Worm (Caenorhabditis elegans): ENCODE results near the gene C34E11.2.

C34E11.2 gene

ce11 chrX:11837378-11837777 lies 22.8 kb upstream of the C34E11.2 start, which contains the start of gene taf-7.1:
TSS of gene taf-7.1 (minus strand) at chrX:11837478.
- TF ChIP-seq mep-1 (tag; optimal IDR thresholded peaks at IDR 0.05) = no peak
- no peak for TF ChIP-seq mls-2 (tag; optimal IDR thresholded peaks at IDR 0.05)
- no peak for TF ChIP-seq ham-2 (GFP tag; optimal IDR thresholded peaks at IDR 0.05)
- no peak for TF ChIP-seq ces-1 (GFP tag; optimal IDR thresholded peaks at IDR 0.05)
- TF ChIP-seq zip-8 (tag; optimal IDR thresholded peaks at IDR 0.05) = no peak
- no peak for TF ChIP-seq nhr-2 (tag; optimal IDR thresholded peaks at IDR 0.05)
- TF ChIP-seq nhr-76 (tag; optimal IDR thresholded peaks at IDR 0.05) = no peak
- no peak for TF ChIP-seq nhr-237 (tag; optimal IDR thresholded peaks at IDR 0.05)
- TF ChIP-seq elt-3 (tag; optimal IDR thresholded peaks at IDR 0.05) = no peak

ce11 chrX:11828661-11829060 lies 14.1 kb upstream of the C34E11.2 start:
- TF ChIP-seq nhr-28 (tag; optimal IDR thresholded peaks at IDR 0.05) = no peak
- no peak for TF ChIP-seq lin-13 (tag; optimal IDR thresholded peaks at IDR 0.05)
- no peak for TF ChIP-seq bed-3 (GFP tag; optimal IDR thresholded peaks at IDR 0.05)
- no peak for TF ChIP-seq lsy-2 (tag; optimal IDR thresholded peaks at IDR 0.05)
- TF ChIP-seq unc-39 (tag; optimal IDR thresholded peaks at IDR 0.05) = no peak
- no peak for TF ChIP-seq sptf-1 (tag; optimal IDR thresholded peaks at IDR 0.05)
- no peak for TF ChIP-seq M03D4.4 (tag; optimal IDR thresholded peaks at IDR 0.05)
- TF ChIP-seq nhr-12 (tag; optimal IDR thresholded peaks at IDR 0.05) = no peak
- no peak for TF ChIP-seq hlh-1 (tag; optimal IDR thresholded peaks at IDR 0.05)
- TF ChIP-seq ces-1 (GFP tag; optimal IDR thresholded peaks at IDR 0.05) = no peak
- TF ChIP-seq elt-3 (tag; optimal IDR thresholded peaks at IDR 0.05) = no peak
- TF ChIP-seq unc-120 (tag; optimal IDR thresholded peaks at IDR 0.05; ENCODE audit: poor library complexity, severe bottlenecking) = no peak
- TF ChIP-seq ceh-39 (tag; optimal IDR thresholded peaks at IDR 0.05) = no peak
- TF ChIP-seq drap-1 (GFP tag; optimal IDR thresholded peaks at IDR 0.05) = no peak
- TF ChIP-seq elt-1 (tag; optimal IDR thresholded peaks at IDR 0.05; ENCODE audit: borderline replicate concordance, insufficient read depth) = no peak
- TF ChIP-seq nhr-2 (tag; optimal IDR thresholded peaks at IDR 0.05) = no peak
- TF ChIP-seq mls-2 (tag; optimal IDR thresholded peaks at IDR 0.05) = no peak
- TF ChIP-seq nhr-237 (tag; optimal IDR thresholded peaks at IDR 0.05) = no peak
- no peak for TF ChIP-seq cnd-1 (tag; optimal IDR thresholded peaks at IDR 0.05)
- no peak for TF ChIP-seq ztf-11 (tag; optimal IDR thresholded peaks at IDR 0.05)

DNA sequence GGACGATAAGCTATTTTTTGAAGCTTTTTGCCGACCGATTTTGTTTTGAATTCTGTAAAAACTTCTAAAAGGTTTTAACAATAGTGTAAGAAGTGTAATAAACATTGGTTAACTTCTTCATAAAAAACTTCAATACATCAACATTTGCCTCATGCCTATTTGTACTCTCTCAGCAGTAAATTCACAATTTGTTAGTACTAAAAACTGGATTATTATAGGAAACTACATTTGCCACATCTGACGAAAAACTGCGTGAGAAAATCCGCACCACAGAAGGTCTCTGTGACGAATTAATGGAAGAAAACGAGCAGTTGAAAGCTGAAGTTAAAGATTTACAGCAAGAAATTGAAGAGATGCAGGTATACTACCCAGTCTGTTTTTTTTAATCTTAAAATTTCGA lies 13.0 kb upstream of the C34E11.2 start:
- TF ChIP-seq lsy-2 (tag; optimal IDR thresholded peaks at IDR 0.05) (no peak), bed-3 (GFP tag; optimal IDR thresholded peaks at IDR 0.05) (no peak), unc-62 (GFP tag; optimal IDR thresholded peaks at IDR 0.05) (no peak), lin-32 (GFP tag; optimal IDR thresholded peaks at IDR 0.05) (no peak), drap-1 (GFP tag; optimal IDR thresholded peaks at IDR 0.05) (no peak), ztf-11 (tag; optimal IDR thresholded peaks at IDR 0.05) (no peak), mab-5 (tag; optimal IDR thresholded peaks at IDR 0.05) (no peak), nhr-2 (tag; optimal IDR thresholded peaks at IDR 0.05) (no peak), M03D4.4 (tag; optimal IDR thresholded peaks at IDR 0.05) (no peak), elt-1 (tag; optimal IDR thresholded peaks at IDR 0.05; ENCODE audit: borderline replicate concordance, insufficient read depth) (no peak), flh-1 (GFP tag; optimal IDR thresholded peaks at IDR 0.05) (no peak), nhr-28 (tag; optimal IDR thresholded peaks at IDR 0.05) (no peak), cnd-1 (tag; optimal IDR thresholded peaks at IDR 0.05) (no peak), tbx-8 (GFP tag; optimal IDR thresholded peaks at IDR 0.05) (no peak), pha-4 (tag; optimal IDR thresholded peaks at IDR 0.05) (no peak), sem-2 (GFP tag; optimal IDR thresholded peaks at IDR 0.05) (no peak), nhr-237 (tag; optimal IDR thresholded peaks at IDR 0.05) (no peak), blmp-1 (tag; optimal IDR thresholded peaks at IDR 0.05) (no peak), lin-13 (tag; optimal IDR thresholded peaks at IDR 0.05) (no peak), mls-2 (tag; optimal IDR thresholded peaks at IDR 0.05) (no peak)

DNA sequence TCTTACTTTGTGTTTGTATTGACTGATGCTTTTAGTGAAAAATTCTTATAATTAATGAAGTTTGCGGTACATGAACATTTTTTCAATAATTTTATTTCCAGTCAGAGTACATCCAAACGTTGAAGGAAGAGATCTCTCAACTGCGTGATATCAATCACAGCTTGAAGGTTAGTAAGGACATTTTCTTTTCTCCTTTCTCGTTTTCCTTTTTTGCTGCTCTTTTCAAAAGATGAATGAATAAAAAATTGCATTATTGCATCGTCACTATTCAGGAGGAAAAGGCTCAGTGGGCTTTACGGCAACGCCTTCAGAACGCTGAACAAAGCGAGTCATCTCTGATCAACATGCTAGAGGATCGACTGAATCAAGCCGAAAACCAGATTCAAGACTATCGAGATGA lies 12.3 kb upstream of the C34E11.2 start:
- TF ChIP-seq ztf-11 (tag; optimal IDR thresholded peaks at IDR 0.05) = no peak

DNA sequence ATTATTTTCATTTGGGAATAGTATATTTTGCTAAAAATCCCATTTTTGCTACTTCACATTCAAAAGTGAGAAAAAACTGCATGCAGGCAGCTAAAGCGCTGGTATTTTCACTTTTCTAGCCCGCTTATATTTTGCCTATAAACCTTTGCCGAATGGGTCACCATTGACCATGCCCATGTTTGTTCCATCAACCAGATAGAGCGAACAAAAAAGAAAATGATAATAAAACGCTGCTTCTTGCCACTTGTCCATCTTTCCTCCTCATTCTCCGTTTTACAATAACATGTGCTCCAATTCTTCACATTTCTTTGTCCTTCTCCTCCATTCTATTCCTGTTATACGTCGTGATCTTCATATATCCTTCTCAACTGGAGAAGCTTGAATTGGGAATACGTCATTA lies 9.2 kb upstream of the C34E11.2 start, which contains the start of gene tag-241:
tag-241 (plus strand) TSS at position 301 of the 400 bp plus-strand sequence.
- TF ChIP-seq elt-3 (tag; optimal IDR thresholded peaks at IDR 0.05) = no peak
- no peak for TF ChIP-seq flh-1 (GFP tag; optimal IDR thresholded peaks at IDR 0.05)
- no peak for TF ChIP-seq nhr-237 (tag; optimal IDR thresholded peaks at IDR 0.05)
- TF ChIP-seq mab-5 (tag; optimal IDR thresholded peaks at IDR 0.05) = no peak
- TF ChIP-seq bed-3 (GFP tag; optimal IDR thresholded peaks at IDR 0.05) = no peak
- TF ChIP-seq pha-4 (tag; optimal IDR thresholded peaks at IDR 0.05) = no peak
- no peak for TF ChIP-seq nhr-28 (tag; optimal IDR thresholded peaks at IDR 0.05)
- TF ChIP-seq unc-120 (tag; optimal IDR thresholded peaks at IDR 0.05; ENCODE audit: poor library complexity, severe bottlenecking) = no peak
- TF ChIP-seq cnd-1 (tag; optimal IDR thresholded peaks at IDR 0.05) = no peak
- no peak for TF ChIP-seq lin-13 (tag; optimal IDR thresholded peaks at IDR 0.05)
- no peak for TF ChIP-seq sptf-1 (tag; optimal IDR thresholded peaks at IDR 0.05)
- no peak for TF ChIP-seq unc-39 (tag; optimal IDR thresholded peaks at IDR 0.05)
